Worm (Caenorhabditis elegans) whole organism, L2 larva: Measurements from ENCODE around the gene ZK470.14.

ENCODE experiments used
- ZK546.5 ChIP-seq: sonication (generic microtip); optimal IDR thresholded peaks from 2 replicates; lab custom pipeline; 2017; ENCODE audit warnings: missing biosample characterization, missing genetic modification characterization
- elt-3 ChIP-seq: sonication (generic microtip); optimal IDR thresholded peaks from 2 replicates; lab custom pipeline; 2017; ENCODE audit warnings: missing biosample characterization, missing genetic modification characterization
- lin-39 ChIP-seq: fragments of 150-350 bp; optimal IDR thresholded peaks from 2 replicates; lab custom pipeline; 2014; ENCODE audit warnings: missing biosample characterization, missing genetic modification reagents, missing genetic modification characterization
- nhr-10 ChIP-seq: sonication (generic microtip); optimal IDR thresholded peaks from 2 replicates; lab custom pipeline; 2017; ENCODE audit warnings: missing biosample characterization, missing genetic modification characterization
- nhr-11 ChIP-seq: fragments of 150-350 bp; optimal IDR thresholded peaks from 2 replicates; lab custom pipeline; 2014; ENCODE audit warnings: missing biosample characterization, missing genetic modification characterization
- nhr-129 ChIP-seq: fragments of 150-350 bp; optimal IDR thresholded peaks from 2 replicates; lab custom pipeline; 2014; ENCODE audit warnings: missing biosample characterization, missing genetic modification characterization
- nhr-237 ChIP-seq: fragments of 150-350 bp; optimal IDR thresholded peaks from 2 replicates; lab custom pipeline; 2014; ENCODE audit warnings: missing biosample characterization, missing genetic modification characterization
- nhr-25 ChIP-seq: fragments of 150-350 bp; sonication (generic microtip); optimal IDR thresholded peaks from 3 replicates; lab custom pipeline; 2014; ENCODE audit warnings: missing biosample characterization, missing genetic modification characterization
- nhr-77 ChIP-seq: fragments of 150-350 bp; optimal IDR thresholded peaks from 2 replicates; lab custom pipeline; 2014; ENCODE audit warnings: missing biosample characterization, missing genetic modification characterization
- snpc-4 ChIP-seq: fragments of 150-350 bp; optimal IDR thresholded peaks from 2 replicates; lab custom pipeline; 2014; ENCODE audit warnings: missing biosample characterization, missing genetic modification characterization
- unc-39 ChIP-seq: fragments of 150-350 bp; optimal IDR thresholded peaks from 2 replicates; lab custom pipeline; 2014; ENCODE audit warnings: missing biosample characterization, missing genetic modification characterization
- unc-62 ChIP-seq: fragments of 150-350 bp; optimal IDR thresholded peaks from 2 replicates; lab custom pipeline; 2014; ENCODE audit warnings: missing biosample characterization, missing genetic modification reagents, missing genetic modification characterization
- ztf-11 ChIP-seq: sonication (generic microtip); optimal IDR thresholded peaks from 2 replicates; lab custom pipeline; 2017; ENCODE audit warnings: missing biosample characterization, missing genetic modification characterization

DNA sequence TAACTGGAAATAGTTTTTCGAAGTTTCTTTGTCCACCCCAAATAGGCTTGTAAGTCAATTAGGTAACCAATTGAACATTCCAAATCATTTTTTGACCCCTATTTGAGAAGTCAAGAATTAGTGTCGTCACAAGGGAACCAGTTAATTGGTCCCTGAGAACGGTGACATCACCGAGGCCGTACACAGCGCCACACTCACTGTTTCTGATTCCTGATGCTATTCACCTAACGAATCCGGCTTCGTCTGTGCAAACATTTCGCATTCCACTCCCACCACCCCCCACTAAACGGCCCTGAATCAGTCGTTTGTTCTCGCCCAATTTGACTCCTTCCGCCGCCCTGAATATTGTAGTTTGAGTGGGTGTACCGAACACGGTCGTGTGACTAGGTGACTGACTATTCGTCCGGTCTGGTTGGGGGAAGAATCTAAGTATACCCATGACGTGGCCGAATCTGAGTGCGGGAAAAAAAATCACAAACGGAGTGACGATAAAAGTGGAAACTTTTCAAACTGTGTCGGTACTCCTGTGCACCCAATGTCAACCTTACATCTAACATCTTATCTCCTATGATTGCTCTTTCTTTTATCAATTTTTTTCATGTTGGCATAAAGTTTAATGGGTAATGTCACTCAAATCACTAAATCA, 23.0 kb upstream of the ZK470.14 start:
- no peak for TF ChIP-seq lin-39 (tag; lab: Kevin White, UChicago)
- TF ChIP-seq nhr-129 (tag; lab: Kevin White, UChicago) = peak; percentile 41
- no peak for TF ChIP-seq ztf-11 (tag; lab: Kevin White, UChicago)
- TF ChIP-seq unc-39 (tag; lab: Kevin White, UChicago) = no peak
- no peak for TF ChIP-seq unc-62 (GFP tag; lab: Kevin White, UChicago)
- TF ChIP-seq elt-3 (tag; lab: Kevin White, UChicago) = no peak
- no peak for TF ChIP-seq nhr-11 (tag; lab: Kevin White, UChicago)
- TF ChIP-seq nhr-25 = peak; percentile 75
- no peak for TF ChIP-seq ZK546.5 (tag; lab: Kevin White, UChicago)
- no peak for TF ChIP-seq nhr-237
- no peak for TF ChIP-seq nhr-77 (tag; lab: Kevin White, UChicago)
- TF ChIP-seq nhr-10 (tag; lab: Kevin White, UChicago) = no peak
- no peak for TF ChIP-seq snpc-4
